Worm (Caenorhabditis elegans) whole organism, early embryonic: Measurements from ENCODE around the gene C30F2.4.

Experiments used
- B0310.2 ChIP-seq: sonication (generic microtip); optimal IDR thresholded peaks from 2 replicates; lab custom pipeline; 2016; ENCODE audit warnings: mild to moderate bottlenecking, missing genetic modification characterization, missing compliant biosample characterization
- aly-1 ChIP-seq: sonication (generic microtip); optimal IDR thresholded peaks from 2 replicates; lab custom pipeline; 2016; ENCODE audit warnings: missing genetic modification characterization, missing compliant biosample characterization
- ama-1 ChIP-seq: fragments of 150-350 bp; optimal IDR thresholded peaks from 2 replicates; lab custom pipeline; 2014
- ceh-13 ChIP-seq: fragments of 200-800 bp; sonication (Bioruptor generic); optimal IDR thresholded peaks from 2 replicates; lab custom pipeline; 2018; ENCODE audit warnings: mild to moderate bottlenecking, missing genetic modification characterization, missing compliant biosample characterization
- ceh-36 ChIP-seq: sonication (generic microtip); optimal IDR thresholded peaks from 2 replicates; lab custom pipeline; 2016; ENCODE audit warnings: missing genetic modification characterization, inconsistent platforms, missing compliant biosample characterization
- flt-1 ChIP-seq: fragments of 200-800 bp; sonication (Bioruptor generic); IDR thresholded peaks from 2 replicates; pipeline ENCODE4 v1.3.6; 2022; ENCODE audit warnings: missing genetic modification characterization, missing compliant biosample characterization
- hmbx-1 ChIP-seq: sonication (generic microtip); optimal IDR thresholded peaks from 2 replicates; lab custom pipeline; 2016; ENCODE audit warnings: mild to moderate bottlenecking, missing genetic modification characterization, missing compliant biosample characterization
- hmg-4 ChIP-seq: fragments of 200-800 bp; sonication (Bioruptor generic); optimal IDR thresholded peaks from 2 replicates; lab custom pipeline; 2018; ENCODE audit warnings: mild to moderate bottlenecking, missing genetic modification characterization, missing compliant biosample characterization
- hnd-1 ChIP-seq: sonication (generic microtip); optimal IDR thresholded peaks from 2 replicates; lab custom pipeline; 2016; ENCODE audit warnings: missing genetic modification characterization, missing compliant biosample characterization
- pes-1 ChIP-seq: fragments of 200-800 bp; sonication (Bioruptor generic); IDR thresholded peaks from 2 replicates; pipeline ENCODE4 v1.3.6; 2022; ENCODE audit warnings: missing genetic modification reagents, missing genetic modification characterization, missing compliant biosample characterization
- scrt-1 ChIP-seq: fragments of 200-800 bp; sonication (Bioruptor generic); IDR thresholded peaks from 2 replicates; pipeline ENCODE4 v1.3.6; 2022; ENCODE audit warnings: missing genetic modification characterization, missing compliant biosample characterization
- sea-1 ChIP-seq: fragments of 200-800 bp; sonication (Bioruptor generic); conservative IDR thresholded peaks from 2 replicates; pipeline ENCODE4 v1.3.6; 2022; ENCODE audit warnings: missing genetic modification characterization, missing compliant biosample characterization
- tbx-11 ChIP-seq: fragments of 200-800 bp; sonication (Bioruptor generic); IDR thresholded peaks from 2 replicates; pipeline ENCODE4 v1.3.6; 2022; ENCODE audit warnings: missing genetic modification characterization, missing compliant biosample characterization
- tbx-37 ChIP-seq: fragments of 200-800 bp; sonication (Bioruptor generic); conservative IDR thresholded peaks from 2 replicates; pipeline ENCODE4 v1.3.6; 2022; ENCODE audit warnings: missing genetic modification reagents, missing genetic modification characterization, missing compliant biosample characterization

- TF ChIP-seq hmbx-1 (tag; lab: Kevin White, UChicago), result no peak
- TF ChIP-seq ceh-36 (tag; lab: Kevin White, UChicago), result no peak
- no peak for TF ChIP-seq ama-1 (lab: Kevin White, UChicago)
- no peak for TF ChIP-seq sea-1 (GFP tag; lab: Robert Waterston, UW)
- TF ChIP-seq tbx-11 (GFP tag; lab: Robert Waterston, UW), result no peak
- TF ChIP-seq flt-1 (GFP tag; lab: Robert Waterston, UW), result no peak
- TF ChIP-seq scrt-1, result no peak
- no peak for TF ChIP-seq hnd-1 (tag; lab: Kevin White, UChicago)
- no peak for TF ChIP-seq hmg-4 (GFP tag; lab: Kevin White, UChicago)
- TF ChIP-seq pes-1 (GFP tag; lab: Robert Waterston, UW), result no peak
- no peak for TF ChIP-seq ceh-13
- TF ChIP-seq aly-1 (tag; lab: Kevin White, UChicago), result no peak
- TF ChIP-seq B0310.2 (tag; lab: Kevin White, UChicago), result no peak
- no peak for TF ChIP-seq tbx-37
These were observed 30.0 kb downstream of the C30F2.4 start for ce11 chrX:16046379-16046778.
